Worm (Caenorhabditis elegans) whole organism, L4 larva: ENCODE results near the gene myrf-1.

Experiments used
- D1046.2 ChIP-seq: fragments of 200-800 bp; sonication (Bioruptor generic); IDR thresholded peaks from 2 replicates; pipeline ENCODE4 v1.3.6; 2022; ENCODE audit warnings: missing genetic modification characterization, missing compliant biosample characterization
- F44E2.7 ChIP-seq: fragments of 200-800 bp; sonication (Bioruptor generic); IDR thresholded peaks from 2 replicates; pipeline ENCODE4 v2.1.2; 2022; ENCODE audit warnings: missing genetic modification characterization, missing compliant biosample characterization
- F49E8.2 ChIP-seq: sonication (generic microtip); optimal IDR thresholded peaks from 2 replicates; lab custom pipeline; 2016; ENCODE audit warnings: missing compliant biosample characterization, mild to moderate bottlenecking, missing genetic modification characterization, borderline replicate concordance
- T26A8.4 ChIP-seq: fragments of 200-800 bp; sonication (Bioruptor generic); IDR thresholded peaks from 2 replicates; pipeline ENCODE4 v1.3.6; 2022; ENCODE audit warnings: missing genetic modification characterization, missing compliant biosample characterization
- Y75B8A.6 ChIP-seq: fragments of 200-800 bp; sonication (Bioruptor generic); IDR thresholded peaks from 2 replicates; pipeline ENCODE4 v1.3.6; 2022; ENCODE audit warnings: missing genetic modification reagents, missing genetic modification characterization, missing compliant biosample characterization
- ZK546.5 ChIP-seq, 2 experiments: sonication (generic microtip); optimal IDR thresholded peaks; 2 replicates each; lab custom pipeline; 2017; ENCODE audit warnings: missing biosample characterization in 2 of 2, missing genetic modification characterization in 2 of 2
- aly-2 ChIP-seq: sonication (generic microtip); optimal IDR thresholded peaks from 2 replicates; lab custom pipeline; 2018; ENCODE audit warnings: missing biosample characterization, missing genetic modification characterization
- arid-1 ChIP-seq: fragments of 200-800 bp; sonication (Bioruptor generic); conservative IDR thresholded peaks from 2 replicates; pipeline ENCODE4 v1.3.6; 2022; ENCODE audit warnings: missing genetic modification reagents, missing genetic modification characterization, missing compliant biosample characterization
- ceh-20 ChIP-seq: fragments of 200-800 bp; sonication (Bioruptor generic); IDR thresholded peaks from 2 replicates; pipeline ENCODE4 v1.3.6; 2022; ENCODE audit warnings: missing genetic modification reagents, missing genetic modification characterization, missing compliant biosample characterization
- ceh-44 ChIP-seq: fragments of 200-800 bp; sonication (Bioruptor generic); IDR thresholded peaks from 2 replicates; pipeline ENCODE4 v1.3.6; 2022; ENCODE audit warnings: missing genetic modification reagents, missing genetic modification characterization, missing compliant biosample characterization
- ces-1 ChIP-seq: fragments of 150-350 bp; sonication (generic microtip); optimal IDR thresholded peaks from 4 replicates; lab custom pipeline; 2014; ENCODE audit warnings: missing biosample characterization, missing genetic modification reagents, missing genetic modification characterization
- cey-2 ChIP-seq: sonication (generic microtip); optimal IDR thresholded peaks from 3 replicates; lab custom pipeline; 2017; ENCODE audit warnings: missing genetic modification characterization, mild to moderate bottlenecking, missing compliant biosample characterization, antibody characterized with exemption, borderline replicate concordance; ENCODE audit not compliant: insufficient read depth
- daf-12 ChIP-seq: fragments of 150-350 bp; optimal IDR thresholded peaks from 2 replicates; lab custom pipeline; 2014; ENCODE audit warnings: missing biosample characterization, missing genetic modification reagents, missing genetic modification characterization
- dmd-9 ChIP-seq: fragments of 200-800 bp; sonication (Bioruptor generic); IDR thresholded peaks from 2 replicates; pipeline ENCODE4 v1.3.6; 2022; ENCODE audit warnings: missing genetic modification reagents, missing genetic modification characterization, missing compliant biosample characterization
- dpl-1 ChIP-seq: fragments of 150-350 bp; optimal IDR thresholded peaks from 2 replicates; lab custom pipeline; 2014; ENCODE audit warnings: missing biosample characterization, missing genetic modification reagents, missing genetic modification characterization
- fkh-10 ChIP-seq: fragments of 150-350 bp; optimal IDR thresholded peaks from 2 replicates; lab custom pipeline; 2014; ENCODE audit warnings: missing biosample characterization, missing genetic modification reagents, missing genetic modification characterization
- fos-1 ChIP-seq: fragments of 150-350 bp; optimal IDR thresholded peaks from 2 replicates; lab custom pipeline; 2014; ENCODE audit warnings: missing biosample characterization, missing genetic modification characterization
- gei-8 ChIP-seq: fragments of 200-800 bp; sonication (Bioruptor generic); optimal IDR thresholded peaks from 2 replicates; lab custom pipeline; 2018; ENCODE audit warnings: mild to moderate bottlenecking, missing genetic modification characterization, missing compliant biosample characterization
- hlh-11 ChIP-seq: fragments of 200-800 bp; sonication (Bioruptor generic); optimal IDR thresholded peaks from 2 replicates; lab custom pipeline; 2018; ENCODE audit warnings: mild to moderate bottlenecking, missing genetic modification characterization, missing compliant biosample characterization
- hlh-30 ChIP-seq: sonication (generic microtip); optimal IDR thresholded peaks from 2 replicates; lab custom pipeline; 2017; ENCODE audit warnings: antibody characterized with exemption, mild to moderate bottlenecking, missing genetic modification characterization, missing compliant biosample characterization; ENCODE audit not compliant: insufficient read depth
- jun-1 ChIP-seq: fragments of 150-350 bp; optimal IDR thresholded peaks from 2 replicates; lab custom pipeline; 2014; ENCODE audit warnings: missing biosample characterization, missing genetic modification reagents, missing genetic modification characterization
- lin-1 ChIP-seq: fragments of 200-800 bp; sonication (Bioruptor generic); IDR thresholded peaks from 2 replicates; pipeline ENCODE4 v1.3.6; 2022; ENCODE audit warnings: missing genetic modification reagents, missing genetic modification characterization, missing compliant biosample characterization
- lin-13 ChIP-seq: fragments of 150-350 bp; optimal IDR thresholded peaks from 2 replicates; lab custom pipeline; 2014; ENCODE audit warnings: missing biosample characterization, missing genetic modification reagents, missing genetic modification characterization
- lin-29 ChIP-seq: fragments of 200-800 bp; sonication (Bioruptor generic); IDR thresholded peaks from 2 replicates; pipeline ENCODE4 v1.3.6; 2022; ENCODE audit warnings: missing genetic modification reagents, missing genetic modification characterization, missing compliant biosample characterization
- lir-3 ChIP-seq: sonication (generic microtip); optimal IDR thresholded peaks from 2 replicates; lab custom pipeline; 2016; ENCODE audit warnings: mild to moderate bottlenecking, missing genetic modification characterization, missing compliant biosample characterization
- lsy-2 ChIP-seq, 2 experiments: fragments of 150-350 bp in 1 of 2; sonication (generic microtip) in 1 of 2; optimal IDR thresholded peaks; 2 replicates each; lab custom pipeline; 2014 to 2017; ENCODE audit warnings: missing biosample characterization in 2 of 2, missing genetic modification characterization in 2 of 2
- madf-5 ChIP-seq, 2 experiments: fragments of 200-800 bp; sonication (Bioruptor generic); IDR thresholded peaks; 2 replicates each; pipeline ENCODE4 v1.3.6; 2022; ENCODE audit warnings: missing compliant biosample characterization in 2 of 2, missing genetic modification characterization in 2 of 2
- mes-2 ChIP-seq: sonication (generic microtip); optimal IDR thresholded peaks from 2 replicates; lab custom pipeline; 2016; ENCODE audit warnings: missing genotype, mild to moderate bottlenecking, missing genetic modification characterization, missing compliant biosample characterization; ENCODE audit not compliant: poor library complexity, severe bottlenecking
- mxl-2 ChIP-seq: fragments of 200-800 bp; sonication (Bioruptor generic); conservative IDR thresholded peaks from 2 replicates; pipeline ENCODE4 v1.3.6; 2022; ENCODE audit warnings: missing genetic modification reagents, missing genetic modification characterization, missing compliant biosample characterization
- mxl-3 ChIP-seq: fragments of 200-800 bp; sonication (Bioruptor generic); optimal IDR thresholded peaks from 2 replicates; lab custom pipeline; 2018; ENCODE audit warnings: mild to moderate bottlenecking, missing genetic modification characterization, missing compliant biosample characterization
- nhr-10 ChIP-seq: fragments of 150-350 bp; optimal IDR thresholded peaks from 2 replicates; lab custom pipeline; 2014; ENCODE audit warnings: missing biosample characterization, missing genetic modification characterization
- nhr-111 ChIP-seq: fragments of 200-800 bp; sonication (Bioruptor generic); optimal IDR thresholded peaks from 2 replicates; lab custom pipeline; 2018; ENCODE audit warnings: mild to moderate bottlenecking, missing genetic modification characterization, missing compliant biosample characterization
- nhr-28 ChIP-seq: fragments of 150-350 bp; optimal IDR thresholded peaks from 2 replicates; lab custom pipeline; 2014; ENCODE audit warnings: missing biosample characterization, missing genetic modification characterization
- nhr-42 ChIP-seq: fragments of 200-800 bp; sonication (Bioruptor generic); IDR thresholded peaks from 2 replicates; pipeline ENCODE4 v1.3.6; 2022; ENCODE audit warnings: missing genetic modification characterization, missing compliant biosample characterization
- nhr-6 ChIP-seq: fragments of 150-350 bp; optimal IDR thresholded peaks from 2 replicates; lab custom pipeline; 2014; ENCODE audit warnings: missing biosample characterization, missing genetic modification characterization
- nhr-76 ChIP-seq: fragments of 150-350 bp; optimal IDR thresholded peaks from 2 replicates; lab custom pipeline; 2014; ENCODE audit warnings: missing biosample characterization, missing genetic modification characterization
- nhr-77 ChIP-seq: fragments of 150-350 bp; optimal IDR thresholded peaks from 2 replicates; lab custom pipeline; 2014; ENCODE audit warnings: missing biosample characterization, missing genetic modification characterization
- php-3 ChIP-seq: fragments of 200-800 bp; sonication (Bioruptor generic); IDR thresholded peaks from 2 replicates; pipeline ENCODE4 v1.3.6; 2022; ENCODE audit warnings: missing genetic modification reagents, missing genetic modification characterization, missing compliant biosample characterization
- rbr-2 ChIP-seq: sonication (generic microtip); optimal IDR thresholded peaks from 2 replicates; lab custom pipeline; 2016; ENCODE audit warnings: missing genotype, missing genetic modification characterization, missing compliant biosample characterization
- sdz-12 ChIP-seq: fragments of 200-800 bp; sonication (Bioruptor generic); optimal IDR thresholded peaks from 2 replicates; lab custom pipeline; 2018; ENCODE audit warnings: mild to moderate bottlenecking, missing genetic modification characterization, missing compliant biosample characterization
- skn-1 ChIP-seq: fragments of 150-350 bp; optimal IDR thresholded peaks from 2 replicates; lab custom pipeline; 2014; ENCODE audit warnings: missing biosample characterization, missing genetic modification characterization
- snpc-1.2 ChIP-seq: fragments of 200-800 bp; sonication (Bioruptor generic); IDR thresholded peaks from 2 replicates; pipeline ENCODE4 v1.3.6; 2022; ENCODE audit warnings: missing genetic modification reagents, missing genetic modification characterization, missing compliant biosample characterization
- spr-3 ChIP-seq: fragments of 200-800 bp; sonication (Bioruptor generic); optimal IDR thresholded peaks from 2 replicates; lab custom pipeline; 2018; ENCODE audit warnings: mild to moderate bottlenecking, missing genetic modification characterization, missing compliant biosample characterization
- tag-97 ChIP-seq: fragments of 200-800 bp; sonication (Bioruptor generic); IDR thresholded peaks from 2 replicates; pipeline ENCODE4 v1.3.6; 2022; ENCODE audit warnings: missing genetic modification characterization, missing compliant biosample characterization
- unc-130 ChIP-seq: sonication (generic microtip); optimal IDR thresholded peaks from 2 replicates; lab custom pipeline; 2016; ENCODE audit warnings: missing genetic modification reagents, missing genetic modification characterization, missing compliant biosample characterization
- unc-39 ChIP-seq: sonication (generic microtip); optimal IDR thresholded peaks from 2 replicates; lab custom pipeline; 2017; ENCODE audit warnings: missing biosample characterization, missing genetic modification characterization
- unc-62 ChIP-seq, 3 experiments: fragments of 150-350 bp in 1 of 3; sonication (generic microtip); optimal IDR thresholded peaks in 2 of 3; peaks in 1 of 3; 1 replicate in 1 of 3; 2 replicates in 2 of 3; lab custom pipeline; 2014 to 2017; ENCODE audit warnings: missing biosample characterization in 3 of 3, missing genetic modification characterization in 3 of 3, missing genetic modification reagents in 3 of 3, missing genotype in 1 of 3
- zag-1 ChIP-seq: fragments of 150-350 bp; optimal IDR thresholded peaks from 2 replicates; lab custom pipeline; 2014; ENCODE audit warnings: missing biosample characterization, missing genetic modification characterization
- zfp-3 ChIP-seq: fragments of 200-800 bp; sonication (Bioruptor generic); conservative IDR thresholded peaks from 2 replicates; pipeline ENCODE4 v1.3.6; 2022; ENCODE audit warnings: missing genetic modification reagents, missing genetic modification characterization, missing compliant biosample characterization
- zip-11 ChIP-seq: fragments of 200-800 bp; sonication (Bioruptor generic); IDR thresholded peaks from 2 replicates; pipeline ENCODE4 v1.3.6; 2022; ENCODE audit warnings: missing genetic modification characterization, missing compliant biosample characterization
- zip-2 ChIP-seq: fragments of 150-350 bp; optimal IDR thresholded peaks from 2 replicates; lab custom pipeline; 2014; ENCODE audit warnings: missing biosample characterization, missing genetic modification characterization

myrf-1 gene

DNA sequence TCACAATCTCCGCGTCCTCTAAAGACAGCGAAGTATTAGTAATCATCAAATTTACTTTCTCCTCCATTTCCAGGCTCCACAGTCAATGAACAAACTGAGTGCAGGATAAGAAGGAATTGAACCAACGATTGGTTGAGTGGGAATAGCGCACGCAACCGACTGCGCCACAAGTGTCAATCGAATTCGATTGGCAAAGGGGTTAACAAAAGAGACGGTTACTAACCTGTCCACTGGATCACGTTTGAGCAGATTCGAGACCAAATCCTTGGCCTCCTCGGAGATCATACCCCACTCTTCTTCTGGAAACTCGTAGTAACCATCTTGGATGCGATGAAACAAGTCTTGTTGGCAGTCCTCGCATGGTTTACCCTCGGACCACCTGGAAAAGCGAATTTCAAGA, 42.9 kb upstream of the myrf-1 start (continued):
- TF ChIP-seq php-3 (GFP tag; lab: Robert Waterston, UW) (no peak), snpc-1.2 (GFP tag; lab: Robert Waterston, UW) (peak; percentile 64; the same call in 1 of the 2 replicates), nhr-42 (GFP tag; lab: Robert Waterston, UW) (no peak), F44E2.7 (no peak), dmd-9 (GFP tag; lab: Robert Waterston, UW) (no peak), nhr-111 (GFP tag; lab: Kevin White, UChicago) (no peak), lin-29 (GFP tag; lab: Robert Waterston, UW) (no peak), nhr-10 (tag; lab: Kevin White, UChicago) (no peak), spr-3 (GFP tag; lab: Kevin White, UChicago) (no peak), lin-13 (GFP tag; lab: Kevin White, UChicago) (peak; percentile 69), cey-2 (tag; lab: Kevin White, UChicago) (no peak), rbr-2 (no peak), ces-1 (GFP tag; lab: Kevin White, UChicago) (no peak), dpl-1 (GFP tag; lab: Kevin White, UChicago) (no peak), zip-2 (tag; lab: Kevin White, UChicago) (no peak), arid-1 (peak; percentile 50; the same call in 1 of the 2 replicates), unc-130 (no peak), skn-1 (tag; lab: Kevin White, UChicago) (no peak), zfp-3 (GFP tag; lab: Robert Waterston, UW) (0 out of 2 replicates have a peak, but pooled peaks have one; percentile 24), T26A8.4 (GFP tag; lab: Robert Waterston, UW) (no peak), nhr-28 (tag; lab: Kevin White, UChicago) (no peak), mxl-3 (no peak), lin-1 (GFP tag; lab: Robert Waterston, UW) (peak; percentile 15; the same call in 1 of the 2 replicates), Y75B8A.6 (peak; percentile 75; the same call in 1 of the 2 replicates), zip-11 (GFP tag; lab: Robert Waterston, UW) (no peak), aly-2 (no peak), mxl-2 (no peak), D1046.2 (GFP tag; lab: Robert Waterston, UW) (no peak), nhr-76 (tag; lab: Kevin White, UChicago) (no peak), sdz-12 (peak; percentile 68), fos-1 (no peak), gei-8 (no peak), mes-2 (tag; lab: Kevin White, UChicago) (no peak), zag-1 (tag; lab: Kevin White, UChicago) (no peak), hlh-11 (tag; lab: Kevin White, UChicago) (no peak), daf-12 (tag; lab: Kevin White, UChicago) (no peak), lsy-2 (tag; optimal IDR thresholded peaks at IDR 0.05; lab: Kevin White, UChicago) (no peak), lir-3 (tag; lab: Kevin White, UChicago) (no peak), madf-5 (GFP tag; IDR thresholded peaks at IDR 0.05; lab: Robert Waterston, UW) (peak in 1 of 2 experiments; percentile 49; a peak in 1 of 4 replicates), nhr-77 (no peak), ceh-44 (GFP tag; lab: Robert Waterston, UW) (no peak), unc-39 (tag; lab: Kevin White, UChicago) (no peak), ZK546.5 (tag; optimal IDR thresholded peaks at IDR 0.05; lab: Kevin White, UChicago) (no peak), tag-97 (GFP tag; lab: Robert Waterston, UW) (no peak), jun-1 (tag; lab: Kevin White, UChicago) (no peak), hlh-30 (tag; lab: Kevin White, UChicago) (no peak), ceh-20 (no peak; the same call in 1 of the 2 replicates), nhr-6 (tag; lab: Kevin White, UChicago) (no peak), unc-62 (GFP tag; optimal IDR thresholded peaks at IDR 0.05 in 1 of 2; lab: Kevin White, UChicago) (no peak), unc-62 (tag; optimal IDR thresholded peaks at IDR 0.05; lab: Kevin White, UChicago) (no peak), fkh-10 (GFP tag; lab: Kevin White, UChicago) (no peak), F49E8.2 (tag; lab: Kevin White, UChicago) (peak; percentile 23)
